Fruit fly (Drosophila melanogaster) whole organism: Measurements from ENCODE around the gene CG12535.

Source experiments
- CG8478 ChIP-seq: fragments of >200 bp; optimal IDR thresholded peaks from 2 replicates; lab custom pipeline; 2018; ENCODE audit warnings: inconsistent platforms
- Dll ChIP-seq: fragments of >200 bp; optimal IDR thresholded peaks from 2 replicates; lab custom pipeline; 2017
- EcR ChIP-seq, 2 experiments: fragments of >200 bp; optimal IDR thresholded peaks; 2 replicates each; lab custom pipeline; 2017; ENCODE audit warnings: missing biosample characterization in 2 of 2, missing genetic modification characterization in 2 of 2, missing genetic modification reagents in 2 of 2
- pan ChIP-seq: fragments of >200 bp; optimal IDR thresholded peaks from 2 replicates; lab custom pipeline; 2017
- psq ChIP-seq: fragments of >200 bp; optimal IDR thresholded peaks from 2 replicates; lab custom pipeline; 2017
- usp ChIP-seq: fragments of >200 bp; optimal IDR thresholded peaks from 2 replicates; lab custom pipeline; 2017; ENCODE audit warnings: missing biosample characterization, missing genetic modification characterization, mixed read lengths

Gene CG12535

DNA sequence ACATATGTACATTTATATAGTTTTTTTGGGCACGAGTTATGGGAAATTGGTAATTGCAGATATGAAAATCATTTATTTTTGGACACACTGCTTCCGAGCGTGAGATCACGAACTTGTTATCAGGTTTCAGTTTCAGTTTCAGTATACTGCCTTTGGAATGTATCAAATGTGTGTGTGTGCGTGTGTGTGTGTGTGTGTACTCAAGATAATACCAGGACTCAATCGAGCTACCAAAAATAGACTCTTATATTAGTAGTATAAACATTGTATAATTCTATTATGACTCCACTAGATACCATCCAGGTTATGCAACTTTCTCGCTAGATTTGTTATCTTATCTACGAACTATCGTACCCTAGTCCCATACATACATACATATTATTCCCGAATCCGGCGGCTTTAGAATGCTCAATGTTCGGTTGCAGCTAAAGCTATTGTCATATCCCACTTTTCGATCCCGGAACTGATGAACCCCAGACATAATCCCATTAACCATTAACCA, at the start of gene CG12535:
Gene CG12535 (minus strand): TSS at position 51 of the 502 bp plus-strand sequence.
- TF ChIP-seq CG8478 (lab: Kevin White, UChicago) (no peak), EcR (GFP tag; optimal IDR thresholded peaks at IDR 0.05; lab: Kevin White, UChicago) (no peak)

DNA sequence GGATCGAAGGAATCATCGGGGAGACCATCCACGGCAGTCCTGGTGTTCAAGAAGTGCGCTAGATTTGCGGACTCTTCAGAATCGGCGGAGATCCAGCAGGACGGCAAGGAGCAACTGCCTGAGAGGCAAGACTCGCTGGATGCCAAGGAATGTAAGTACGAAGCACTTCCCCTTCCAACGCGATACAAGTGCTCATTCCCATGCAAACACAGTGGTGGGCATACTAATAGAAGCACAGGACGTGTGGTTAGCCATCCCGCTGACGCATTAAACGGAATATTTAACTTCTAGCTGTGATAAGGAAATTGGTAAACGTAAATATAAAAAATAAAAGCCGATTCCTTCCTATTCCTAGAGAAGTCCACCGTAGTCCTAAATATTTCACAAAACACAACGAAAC, 37.1 kb upstream of the CG12535 start:
- TF ChIP-seq pan (lab: Kevin White, UChicago) = no peak
- TF ChIP-seq EcR (GFP tag; optimal IDR thresholded peaks at IDR 0.05; lab: Kevin White, UChicago) = no peak
- no peak for TF ChIP-seq Dll
- no peak for TF ChIP-seq CG8478 (lab: Kevin White, UChicago)
- no peak for TF ChIP-seq psq
- TF ChIP-seq usp = no peak

dm6 chrX:3485304-3485703, 36.6 kb upstream of the CG12535 start, which contains the start of the genes CG14270 and CG10803:
CG14270 (minus strand) TSS chrX:3485378.
CG10803 (plus strand) TSS chrX:3485650.
- no peak for TF ChIP-seq usp
- no peak for TF ChIP-seq CG8478 (lab: Kevin White, UChicago)
- TF ChIP-seq EcR (GFP tag; optimal IDR thresholded peaks at IDR 0.05; lab: Kevin White, UChicago) = no peak
- TF ChIP-seq Dll = no peak

DNA sequence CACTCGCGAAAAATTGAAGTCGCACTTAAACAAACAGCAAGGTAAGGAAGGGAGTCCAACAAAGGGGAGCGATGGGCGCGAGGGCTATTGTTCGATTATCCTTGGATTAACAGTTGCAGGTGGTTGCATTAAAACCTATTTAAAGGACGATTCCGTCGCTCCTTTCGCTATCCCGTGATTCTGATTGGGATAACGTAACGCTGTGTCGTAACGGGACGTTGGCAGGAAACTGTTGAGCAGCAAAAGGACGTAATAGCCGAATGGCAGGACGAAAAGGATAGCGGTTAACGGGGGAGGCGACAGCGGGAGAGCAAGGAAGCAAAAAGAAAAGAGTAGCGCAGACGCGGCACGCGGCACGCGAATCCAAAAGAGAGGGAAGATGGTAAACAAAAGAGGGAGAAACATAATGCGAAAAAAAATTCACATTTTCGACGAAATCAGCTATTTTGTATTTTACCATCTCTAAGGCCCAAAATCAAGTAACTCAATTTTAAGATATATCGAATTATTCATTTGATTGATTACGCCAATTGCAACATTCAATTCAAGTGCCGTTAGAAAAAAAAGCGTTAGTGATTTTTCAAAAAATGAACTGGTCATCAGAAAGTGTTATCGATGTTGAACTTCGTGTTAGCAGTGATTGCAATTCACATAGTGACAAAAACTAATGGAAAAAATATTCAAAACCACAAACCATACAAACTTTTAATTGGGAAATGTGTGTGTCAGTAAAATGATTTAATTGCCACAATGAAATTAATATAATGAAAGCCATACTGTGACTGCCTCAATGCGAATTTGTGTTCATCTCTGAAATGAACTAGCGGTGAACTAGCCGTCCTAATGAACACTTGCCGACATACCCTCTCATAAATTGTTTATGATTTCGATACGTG, 33.6 kb upstream of the CG12535 start, which contains the start of the genes CG10804 and CG10802:
Gene CG10804 (minus strand): TSS at position 204 of the 896 bp plus-strand sequence.
Gene CG10802 (plus strand): TSS at position 847 of the 896 bp plus-strand sequence.
- TF ChIP-seq pan (lab: Kevin White, UChicago) (no peak), psq (no peak), Dll (no peak), usp (no peak), EcR (GFP tag; optimal IDR thresholded peaks at IDR 0.05; lab: Kevin White, UChicago) (no peak), CG8478 (lab: Kevin White, UChicago) (no peak)

dm6 chrX:3481034-3481433, 32.3 kb upstream of the CG12535 start:
- no peak for TF ChIP-seq CG8478 (lab: Kevin White, UChicago)
- TF ChIP-seq EcR (GFP tag; optimal IDR thresholded peaks at IDR 0.05; lab: Kevin White, UChicago) = no peak
- no peak for TF ChIP-seq usp
- no peak for TF ChIP-seq pan (lab: Kevin White, UChicago)

- no peak for TF ChIP-seq EcR (GFP tag; optimal IDR thresholded peaks at IDR 0.05; lab: Kevin White, UChicago)
- peak; percentile 67 for TF ChIP-seq Dll
Observed at dm6 chrX:3476009-3476408, 27.3 kb upstream of the CG12535 start.

dm6 chrX:3474476-3475439, 26.0 kb upstream of the CG12535 start, which contains the start of gene CG12206:
CG12206 (minus strand) TSS chrX:3474524.
- TF ChIP-seq EcR (GFP tag; optimal IDR thresholded peaks at IDR 0.05; lab: Kevin White, UChicago) = no peak
- TF ChIP-seq Dll = peak; percentile 42
- TF ChIP-seq psq = no peak

DNA sequence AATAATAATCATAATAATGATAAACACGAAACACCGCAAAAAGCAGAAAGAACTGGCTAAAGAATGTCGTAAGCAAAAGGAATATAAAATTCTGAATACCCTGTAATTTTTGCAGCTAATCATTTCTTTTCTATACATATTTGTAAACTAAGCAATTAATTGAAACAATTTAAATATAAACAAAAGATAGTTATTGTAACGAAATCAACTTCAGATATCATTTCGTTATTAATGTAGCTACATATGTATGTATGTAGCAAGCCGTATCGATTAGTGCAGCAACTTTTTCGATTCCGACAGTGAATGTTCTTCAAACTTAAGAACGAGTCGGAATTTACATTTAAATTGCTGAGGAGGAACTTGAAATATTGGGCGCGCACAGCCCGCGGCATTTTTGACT, 24.9 kb upstream of the CG12535 start:
- TF ChIP-seq Dll (no peak), psq (no peak), EcR (GFP tag; optimal IDR thresholded peaks at IDR 0.05; lab: Kevin White, UChicago) (no peak), pan (lab: Kevin White, UChicago) (no peak), usp (no peak), CG8478 (lab: Kevin White, UChicago) (no peak)

DNA sequence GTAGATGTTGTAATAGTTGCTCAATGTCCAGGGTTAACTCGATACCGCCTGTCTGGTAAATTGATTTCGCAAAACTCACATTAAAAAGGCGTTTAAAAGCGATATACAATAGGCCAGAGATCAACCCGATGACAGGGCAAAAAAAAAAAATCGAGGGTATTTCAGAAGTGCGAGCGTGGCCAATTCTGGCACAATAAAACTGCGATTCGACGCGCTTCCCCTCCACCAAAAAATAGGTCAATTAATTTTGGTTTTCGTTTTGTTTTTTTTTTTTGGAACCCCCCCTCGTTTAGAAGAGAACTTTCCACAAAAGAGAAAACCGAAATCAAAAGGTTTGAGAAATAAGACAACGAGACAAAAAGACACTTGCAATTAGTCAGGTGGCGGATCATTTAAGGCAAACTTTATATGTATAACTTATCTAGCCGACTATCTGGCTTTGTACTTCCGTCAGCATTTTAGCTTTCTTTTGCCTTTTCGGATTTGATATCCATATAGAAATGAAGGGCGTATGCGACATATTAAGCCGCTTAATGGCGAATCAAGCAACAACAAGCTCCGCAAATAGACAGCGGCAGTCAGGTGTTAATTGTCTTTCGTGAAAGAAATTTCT, 21.8 kb upstream of the CG12535 start:
- no peak for TF ChIP-seq usp
- no peak for TF ChIP-seq Dll
- no peak for TF ChIP-seq pan (lab: Kevin White, UChicago)
- no peak for TF ChIP-seq psq
- TF ChIP-seq CG8478 (lab: Kevin White, UChicago) = no peak
- no peak for TF ChIP-seq EcR (GFP tag; optimal IDR thresholded peaks at IDR 0.05; lab: Kevin White, UChicago)

DNA sequence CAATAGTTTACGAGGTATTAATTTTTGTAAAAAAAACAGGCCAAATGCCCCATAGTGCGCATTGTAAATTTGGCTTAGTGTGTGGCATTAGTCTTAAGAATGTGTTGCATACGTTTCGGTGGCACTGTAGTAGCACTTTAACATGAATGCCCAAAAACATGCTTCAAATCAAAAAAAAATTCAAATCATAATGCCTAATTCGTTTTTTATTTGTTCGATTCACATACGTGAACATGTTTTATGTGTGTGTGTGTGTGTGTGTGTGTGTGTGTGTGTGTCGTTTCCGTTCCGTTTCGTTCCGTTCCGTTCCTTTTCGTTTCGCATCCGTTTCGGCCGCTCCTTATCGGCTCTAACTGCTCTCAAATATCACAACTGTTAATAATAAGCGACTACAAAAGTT, 16.8 kb upstream of the CG12535 start:
- no peak for TF ChIP-seq pan (lab: Kevin White, UChicago)

DNA sequence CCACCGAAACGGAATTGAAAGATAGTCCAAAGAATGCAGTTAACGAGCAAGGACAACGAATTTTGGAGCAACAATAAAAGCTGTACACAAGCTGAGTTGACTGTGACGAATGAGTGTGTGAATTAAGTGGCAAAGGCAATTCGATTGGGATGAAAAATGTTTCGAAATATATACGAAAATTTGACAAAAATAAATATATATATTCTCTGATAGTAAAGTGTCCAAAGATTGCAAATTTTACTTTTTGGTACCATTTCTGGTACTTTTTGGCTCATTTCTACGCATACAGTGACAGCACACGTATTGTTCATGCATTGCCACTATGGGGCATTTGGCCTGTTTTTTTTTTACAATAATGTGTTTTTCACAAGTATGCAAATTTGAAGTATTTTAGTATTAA, 15.2 kb upstream of the CG12535 start, which contains the start of gene CG16781:
Gene CG16781 (minus strand): TSS at position 101 of the 400 bp plus-strand sequence.
- TF ChIP-seq Dll (no peak), pan (lab: Kevin White, UChicago) (no peak), CG8478 (lab: Kevin White, UChicago) (no peak), EcR (GFP tag; optimal IDR thresholded peaks at IDR 0.05; lab: Kevin White, UChicago) (no peak), psq (no peak), usp (no peak)

- TF ChIP-seq EcR (GFP tag; optimal IDR thresholded peaks at IDR 0.05; lab: Kevin White, UChicago) (no peak), usp (no peak), psq (no peak)
Observed at dm6 chrX:3460140-3460642, 11.4 kb upstream of the CG12535 start, which contains the start of the genes CG16782 and CG10801. CG16782 (minus strand) TSS chrX:3460240. CG10801 (plus strand) TSS chrX:3460592.
